Worm (Caenorhabditis elegans): ENCODE data around the gene gadr-2.

DNA sequence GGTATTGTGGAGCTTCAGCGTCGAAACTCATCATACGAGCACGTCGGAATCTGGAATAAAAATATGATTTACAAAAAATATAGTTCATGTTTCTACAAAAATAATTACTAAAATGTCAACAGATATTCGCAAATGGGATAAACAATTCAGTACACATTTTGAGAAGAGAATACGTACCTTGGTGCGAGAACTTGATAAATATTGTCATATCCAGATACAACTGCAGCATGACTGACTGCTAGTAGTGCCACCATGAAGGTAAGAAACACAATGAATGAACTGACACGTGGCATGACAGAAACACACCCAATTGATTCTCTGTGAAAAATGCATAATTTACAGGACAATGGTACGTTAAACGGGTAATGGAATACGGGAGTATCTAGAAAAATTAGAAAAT, 33.7 kb upstream of the gadr-2 start, which contains the start of gene nlp-35:
- TF ChIP-seq nhr-76 (tag; optimal IDR thresholded peaks at IDR 0.05): no peak
- no peak for TF ChIP-seq blmp-1 (tag; optimal IDR thresholded peaks at IDR 0.05)
- TF ChIP-seq unc-39 (tag; optimal IDR thresholded peaks at IDR 0.05): no peak
- TF ChIP-seq snpc-4 (tag; optimal IDR thresholded peaks at IDR 0.05): no peak
- no peak for TF ChIP-seq mab-5 (tag; optimal IDR thresholded peaks at IDR 0.05)
- no peak for TF ChIP-seq nhr-28 (tag; optimal IDR thresholded peaks at IDR 0.05)
- TF ChIP-seq pha-4 (tag; optimal IDR thresholded peaks at IDR 0.05): no peak
- no peak for TF ChIP-seq ztf-11 (tag; optimal IDR thresholded peaks at IDR 0.05)
- no peak for TF ChIP-seq sptf-1 (tag; optimal IDR thresholded peaks at IDR 0.05)
- no peak for TF ChIP-seq unc-62 (GFP tag; optimal IDR thresholded peaks at IDR 0.05)
- no peak for TF ChIP-seq lsy-2 (tag; optimal IDR thresholded peaks at IDR 0.05)

Measured in whole organism, mixed stage, embryonic.